Worm (Caenorhabditis elegans) whole organism, L1 larva: ENCODE results near the gene taf-3.
A peak's percentile ranks its signal among the peaks of the same experiment; 100 is the strongest.

Experiments
- C04F5.9 ChIP-seq: sonication (generic microtip); optimal IDR thresholded peaks from 2 replicates; lab custom pipeline; 2016; ENCODE audit warnings: missing genetic modification characterization, missing compliant biosample characterization
- C34B4.2 ChIP-seq: sonication (generic microtip); optimal IDR thresholded peaks from 2 replicates; lab custom pipeline; 2017; ENCODE audit warnings: mild to moderate bottlenecking, missing genetic modification characterization, missing compliant biosample characterization
- Y116A8C.19 ChIP-seq: sonication (generic microtip); optimal IDR thresholded peaks from 2 replicates; lab custom pipeline; 2016; ENCODE audit warnings: missing compliant biosample characterization, missing genetic modification characterization, borderline replicate concordance
- aha-1 ChIP-seq: fragments of 150-350 bp; optimal IDR thresholded peaks from 2 replicates; lab custom pipeline; 2014; ENCODE audit warnings: missing biosample characterization, missing genetic modification characterization
- blmp-1 ChIP-seq: fragments of 150-350 bp; optimal IDR thresholded peaks from 2 replicates; lab custom pipeline; 2014; ENCODE audit warnings: missing biosample characterization, missing genetic modification characterization
- ceh-63 ChIP-seq: fragments of 200-800 bp; sonication (Bioruptor generic); optimal IDR thresholded peaks from 2 replicates; lab custom pipeline; 2018; ENCODE audit warnings: mild to moderate bottlenecking, missing genetic modification characterization, missing compliant biosample characterization
- ceh-8 ChIP-seq: fragments of 200-800 bp; sonication (Bioruptor generic); optimal IDR thresholded peaks from 2 replicates; lab custom pipeline; 2018; ENCODE audit warnings: mild to moderate bottlenecking, missing genetic modification characterization, moderate library complexity, missing compliant biosample characterization
- dpl-1 ChIP-seq, 3 experiments: fragments of 150-350 bp in 2 of 3; sonication (generic microtip) in 1 of 3; optimal IDR thresholded peaks; 2 replicates each; lab custom pipeline; 2014 to 2017; ENCODE audit warnings: missing biosample characterization in 3 of 3, missing genetic modification characterization in 3 of 3, missing genetic modification reagents in 3 of 3
- dsc-1 ChIP-seq: sonication (generic microtip); optimal IDR thresholded peaks from 2 replicates; lab custom pipeline; 2016; ENCODE audit warnings: mild to moderate bottlenecking, missing genetic modification characterization, missing compliant biosample characterization
- efl-1 ChIP-seq, 4 experiments: fragments of 150-350 bp; optimal IDR thresholded peaks in 3 of 4; peaks in 1 of 4; 1 replicate in 1 of 4; 2 replicates in 3 of 4; lab custom pipeline; 2014; ENCODE audit warnings: missing biosample characterization in 2 of 4, missing genetic modification characterization in 2 of 4, missing genetic modification reagents in 2 of 4
- egl-13 ChIP-seq: sonication (generic microtip); optimal IDR thresholded peaks from 2 replicates; lab custom pipeline; 2016; ENCODE audit warnings: missing genotype, missing genetic modification reagents, missing genetic modification characterization, missing compliant biosample characterization
- elt-2 ChIP-seq: sonication (generic microtip); optimal IDR thresholded peaks from 2 replicates; lab custom pipeline; 2016; ENCODE audit warnings: missing genetic modification characterization, mild to moderate bottlenecking, inconsistent platforms, missing compliant biosample characterization, missing genetic modification reagents
- elt-3 ChIP-seq, 6 experiments: fragments of 150-350 bp in 1 of 6; sonication (generic microtip); optimal IDR thresholded peaks; 2 replicates each; lab custom pipeline; 2017 to 2018; ENCODE audit warnings: missing biosample characterization in 6 of 6, missing genetic modification characterization in 6 of 6, inconsistent platforms in 1 of 6
- ets-5 ChIP-seq: fragments of 200-800 bp; sonication (Bioruptor generic); IDR thresholded peaks from 2 replicates; pipeline ENCODE4 v1.3.6; 2022; ENCODE audit warnings: missing genetic modification characterization, missing compliant biosample characterization
- fkh-8 ChIP-seq: sonication (generic microtip); optimal IDR thresholded peaks from 2 replicates; lab custom pipeline; 2016; ENCODE audit warnings: mild to moderate bottlenecking, missing genetic modification characterization, missing compliant biosample characterization
- fos-1 ChIP-seq: fragments of 150-350 bp; optimal IDR thresholded peaks from 2 replicates; lab custom pipeline; 2014; ENCODE audit warnings: missing biosample characterization, missing genetic modification characterization
- hlh-4 ChIP-seq: sonication (generic microtip); optimal IDR thresholded peaks from 2 replicates; lab custom pipeline; 2016; ENCODE audit warnings: mild to moderate bottlenecking, missing genetic modification characterization, missing compliant biosample characterization
- lin-13 ChIP-seq: fragments of 150-350 bp; optimal IDR thresholded peaks from 2 replicates; lab custom pipeline; 2014; ENCODE audit warnings: missing biosample characterization, missing genetic modification reagents, missing genetic modification characterization
- lin-14 ChIP-seq: fragments of 200-800 bp; sonication (Bioruptor generic); optimal IDR thresholded peaks from 2 replicates; lab custom pipeline; 2018; ENCODE audit warnings: mild to moderate bottlenecking, missing genetic modification characterization, moderate library complexity, missing compliant biosample characterization
- mdl-1 ChIP-seq, 2 experiments: fragments of 150-350 bp; optimal IDR thresholded peaks; 2 replicates each; lab custom pipeline; 2014 to 2017; ENCODE audit warnings: missing biosample characterization in 2 of 2, missing genetic modification characterization in 2 of 2, inconsistent platforms in 1 of 2
- nhr-12 ChIP-seq: sonication (generic microtip); optimal IDR thresholded peaks from 2 replicates; lab custom pipeline; 2017; ENCODE audit warnings: missing biosample characterization, missing genetic modification characterization
- nhr-19 ChIP-seq: fragments of 200-800 bp; sonication (Bioruptor generic); conservative IDR thresholded peaks from 2 replicates; pipeline ENCODE4 v1.3.6; 2022; ENCODE audit warnings: missing genetic modification characterization, missing compliant biosample characterization
- nhr-28 ChIP-seq: fragments of 150-350 bp; optimal IDR thresholded peaks from 2 replicates; lab custom pipeline; 2014; ENCODE audit warnings: missing biosample characterization, missing genetic modification characterization
- nhr-47 ChIP-seq: sonication (generic microtip); optimal IDR thresholded peaks from 2 replicates; lab custom pipeline; 2016; ENCODE audit warnings: mild to moderate bottlenecking, missing genetic modification characterization, moderate library complexity, missing compliant biosample characterization
- nhr-84 ChIP-seq: sonication (generic microtip); optimal IDR thresholded peaks from 2 replicates; lab custom pipeline; 2017; ENCODE audit warnings: missing biosample characterization, missing genetic modification characterization
- nhr-85 ChIP-seq: sonication (generic microtip); peaks from one replicate; lab custom pipeline; 2016; ENCODE audit warnings: missing genetic modification characterization, inconsistent platforms, missing compliant biosample characterization
- rnt-1 ChIP-seq: sonication (generic microtip); optimal IDR thresholded peaks from 2 replicates; lab custom pipeline; 2016; ENCODE audit warnings: mild to moderate bottlenecking, missing genetic modification characterization, moderate library complexity, missing compliant biosample characterization
- snpc-4 ChIP-seq: fragments of 150-350 bp; optimal IDR thresholded peaks from 2 replicates; lab custom pipeline; 2014; ENCODE audit warnings: missing biosample characterization, missing genetic modification characterization
- sox-4 ChIP-seq: sonication (generic microtip); optimal IDR thresholded peaks from 2 replicates; lab custom pipeline; 2016; ENCODE audit warnings: missing genetic modification characterization, missing compliant biosample characterization
- sptf-1 ChIP-seq: fragments of 150-350 bp; optimal IDR thresholded peaks from 2 replicates; lab custom pipeline; 2014; ENCODE audit warnings: missing biosample characterization, missing genetic modification characterization
- sup-37 ChIP-seq: fragments of 200-800 bp; sonication (Bioruptor generic); optimal IDR thresholded peaks from 2 replicates; lab custom pipeline; 2018; ENCODE audit warnings: mild to moderate bottlenecking, missing genetic modification characterization, missing compliant biosample characterization
- unc-130 ChIP-seq: fragments of 150-350 bp; optimal IDR thresholded peaks from 2 replicates; lab custom pipeline; 2017; ENCODE audit warnings: missing biosample characterization, missing genetic modification characterization, inconsistent platforms
- unc-62 ChIP-seq: fragments of 150-350 bp; optimal IDR thresholded peaks from 2 replicates; lab custom pipeline; 2014; ENCODE audit warnings: missing biosample characterization, missing genetic modification reagents, missing genetic modification characterization
- unc-86 ChIP-seq: sonication (generic microtip); optimal IDR thresholded peaks from 2 replicates; lab custom pipeline; 2016; ENCODE audit warnings: missing genetic modification characterization, missing compliant biosample characterization
- vab-15 ChIP-seq: sonication (generic microtip); optimal IDR thresholded peaks from 2 replicates; lab custom pipeline; 2017; ENCODE audit warnings: missing genotype, mild to moderate bottlenecking, missing genetic modification characterization, missing compliant biosample characterization
- zag-1 ChIP-seq: fragments of 150-350 bp; optimal IDR thresholded peaks from 2 replicates; lab custom pipeline; 2014; ENCODE audit warnings: missing biosample characterization, missing genetic modification characterization
- zip-4 ChIP-seq: fragments of 200-800 bp; sonication (Bioruptor generic); optimal IDR thresholded peaks from 2 replicates; lab custom pipeline; 2018; ENCODE audit warnings: mild to moderate bottlenecking, missing genetic modification characterization, moderate library complexity, missing compliant biosample characterization

Gene taf-3

ce11 chrX:16328328-16328727 lies 3.9 kb upstream of the taf-3 start, which contains the start of gene C11G6.2:
Gene C11G6.2 (plus strand): TSS chrX:16328628.
- TF ChIP-seq sox-4 (tag; lab: Kevin White, UChicago) (no peak), nhr-47 (tag; lab: Kevin White, UChicago) (no peak)

- TF ChIP-seq efl-1 (optimal IDR thresholded peaks at IDR 0.05; lab: Kevin White, UChicago) (peak; percentile 9 to 49), efl-1 (GFP tag; optimal IDR thresholded peaks at IDR 0.05 in 1 of 2; lab: Kevin White, UChicago) (no peak), nhr-85 (peak; percentile 9), hlh-4 (tag; lab: Kevin White, UChicago) (no peak), mdl-1 (tag; optimal IDR thresholded peaks at IDR 0.05; lab: Kevin White, UChicago) (no peak), rnt-1 (tag; lab: Kevin White, UChicago) (peak; percentile 7)
Observed at ce11 chrX:16331425-16331824, 810 bp upstream of the taf-3 start.

DNA sequence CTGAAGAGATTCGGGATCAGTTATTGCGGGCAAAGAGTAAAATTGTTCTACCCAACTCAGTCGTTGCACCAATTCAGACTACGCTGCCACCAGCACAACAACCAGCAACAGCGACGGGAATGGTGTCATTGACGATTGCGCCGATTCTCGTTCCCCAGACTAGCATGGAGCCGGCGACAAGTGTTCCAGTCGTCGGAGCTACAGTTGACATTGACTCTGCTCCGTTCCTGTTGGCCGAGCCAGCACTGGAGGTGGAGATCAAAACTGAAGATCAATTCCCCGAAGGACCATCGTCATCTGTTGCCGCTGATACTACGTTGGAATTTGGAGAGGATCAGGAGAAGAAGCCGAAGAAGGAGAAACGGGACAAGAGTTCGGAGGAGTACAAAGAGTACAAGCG lies 3.2 kb downstream of the taf-3 start:
- TF ChIP-seq sox-4 (tag; lab: Kevin White, UChicago) (no peak), nhr-12 (no peak), unc-130 (tag; lab: Kevin White, UChicago) (no peak), dpl-1 (GFP tag; optimal IDR thresholded peaks at IDR 0.05; lab: Kevin White, UChicago) (no peak), nhr-19 (GFP tag; lab: Robert Waterston, UW) (no peak), Y116A8C.19 (no peak), nhr-84 (tag; lab: Kevin White, UChicago) (no peak), C04F5.9 (tag; lab: Kevin White, UChicago) (no peak), fkh-8 (tag; lab: Kevin White, UChicago) (no peak), C34B4.2 (tag; lab: Kevin White, UChicago) (no peak), egl-13 (tag; lab: Kevin White, UChicago) (no peak)

DNA sequence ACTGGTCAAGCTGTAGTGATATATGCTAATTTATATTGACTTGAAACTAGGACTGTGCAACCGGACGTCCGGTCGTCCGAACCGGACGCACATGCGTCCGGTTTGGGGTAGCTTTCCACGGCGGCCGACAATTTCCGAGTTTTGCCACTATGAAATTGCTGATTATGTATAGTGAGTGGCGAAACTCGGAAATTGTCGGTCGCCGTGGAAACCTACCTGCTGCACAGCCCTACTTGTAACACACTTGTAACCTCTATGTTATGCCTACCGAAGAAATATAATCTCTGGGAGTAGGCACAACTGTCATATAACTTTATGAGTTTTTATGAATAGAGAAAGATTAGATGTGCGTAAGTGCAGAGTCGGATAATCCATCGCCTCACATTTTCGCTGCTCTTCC lies 4.7 kb downstream of the taf-3 start:
- no peak for TF ChIP-seq lin-14 (GFP tag; lab: Kevin White, UChicago)
- TF ChIP-seq C34B4.2 (tag; lab: Kevin White, UChicago): no peak
- peak; percentile 50 for TF ChIP-seq snpc-4 (tag; lab: Kevin White, UChicago)
- no peak for TF ChIP-seq sup-37 (GFP tag; lab: Kevin White, UChicago)

DNA sequence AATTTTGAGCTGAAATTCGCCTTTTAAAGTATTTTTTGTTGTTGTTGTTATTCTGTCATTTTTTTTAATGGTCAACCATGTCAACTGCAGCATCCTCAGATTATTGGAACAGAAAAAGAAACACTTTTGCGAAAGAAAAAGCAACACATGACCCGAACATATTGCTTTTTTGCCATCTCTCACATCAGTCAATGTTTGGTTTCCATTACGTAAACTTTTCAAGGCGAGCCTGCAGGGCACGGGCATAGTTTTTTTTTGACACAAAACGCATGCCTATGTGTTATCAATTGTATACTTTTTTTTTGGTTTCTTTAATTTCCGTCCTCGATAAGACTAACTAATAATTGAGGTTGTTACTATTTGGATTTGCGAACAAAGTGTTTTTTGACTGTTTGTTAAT lies 5.2 kb downstream of the taf-3 start:
- TF ChIP-seq unc-62 (GFP tag; lab: Kevin White, UChicago) (no peak), elt-3 (tag; optimal IDR thresholded peaks at IDR 0.05; lab: Kevin White, UChicago) (no peak), aha-1 (tag; lab: Kevin White, UChicago) (no peak), sptf-1 (tag; lab: Kevin White, UChicago) (no peak), fos-1 (tag; lab: Kevin White, UChicago) (no peak), blmp-1 (tag; lab: Kevin White, UChicago) (no peak), elt-2 (peak; percentile 39), ets-5 (GFP tag; lab: Robert Waterston, UW) (no peak), lin-14 (GFP tag; lab: Kevin White, UChicago) (peak; percentile 0), vab-15 (tag; lab: Kevin White, UChicago) (no peak), efl-1 (optimal IDR thresholded peaks at IDR 0.05; lab: Kevin White, UChicago) (no peak), efl-1 (GFP tag; optimal IDR thresholded peaks at IDR 0.05 in 1 of 2; lab: Kevin White, UChicago) (no peak)

DNA sequence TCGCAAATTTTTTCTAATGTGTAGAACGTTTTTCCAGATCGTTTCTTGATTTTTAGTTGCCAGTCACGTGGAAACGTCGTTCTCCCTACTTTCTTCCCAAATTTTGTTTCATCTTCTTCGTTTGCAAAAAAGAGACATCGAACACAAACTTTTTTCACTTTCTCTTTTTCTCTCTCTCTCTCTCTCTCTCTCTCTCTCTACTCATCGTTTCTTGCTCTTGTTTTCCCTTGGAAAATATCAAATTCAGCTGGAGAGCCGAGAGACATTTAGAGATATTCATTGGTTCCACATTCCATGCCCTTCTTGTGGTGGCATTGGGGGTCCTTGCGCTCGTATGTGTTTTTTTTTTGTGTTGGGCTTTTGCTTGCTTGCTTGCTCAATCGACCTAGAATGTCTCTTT lies 7.0 kb downstream of the taf-3 start:
- peak; percentile 79 for TF ChIP-seq dsc-1 (tag; lab: Kevin White, UChicago)
- TF ChIP-seq C34B4.2 (tag; lab: Kevin White, UChicago): no peak
- TF ChIP-seq nhr-28 (tag; lab: Kevin White, UChicago): no peak
- peak; percentile 4 for TF ChIP-seq unc-86 (tag; lab: Kevin White, UChicago)
- no peak for TF ChIP-seq lin-13
- TF ChIP-seq zag-1 (tag; lab: Kevin White, UChicago): no peak
- no peak for TF ChIP-seq rnt-1 (tag; lab: Kevin White, UChicago)
- TF ChIP-seq zip-4 (GFP tag; lab: Kevin White, UChicago): no peak
- peak; percentile 47 for TF ChIP-seq lin-14 (GFP tag; lab: Kevin White, UChicago)
- TF ChIP-seq ceh-63 (GFP tag; lab: Kevin White, UChicago): no peak
- no peak for TF ChIP-seq blmp-1 (tag; lab: Kevin White, UChicago)
- no peak for TF ChIP-seq ceh-8
